Worm (Caenorhabditis elegans) whole organism, late embryonic: ENCODE measurements around the gene best-9.
"Not testable (repeated sequence)": the region's sequence is repeated elsewhere in the genome, so short reads cannot be mapped to it uniquely, and the experiment has no call there.

ENCODE experiments used
- K02D7.2 ChIP-seq: sonication (generic microtip); optimal IDR thresholded peaks from 2 replicates; lab custom pipeline; 2017; ENCODE audit warnings: mild to moderate bottlenecking, missing genetic modification characterization, missing compliant biosample characterization
- K09A11.1 ChIP-seq: sonication (generic microtip); optimal IDR thresholded peaks from 2 replicates; lab custom pipeline; 2017; ENCODE audit warnings: antibody characterized with exemption, mild to moderate bottlenecking, missing genetic modification characterization, missing compliant biosample characterization; ENCODE audit not compliant: insufficient read depth
- ceh-14 ChIP-seq: sonication (generic microtip); optimal IDR thresholded peaks from 2 replicates; lab custom pipeline; 2016; ENCODE audit warnings: missing genotype, missing genetic modification characterization, missing compliant biosample characterization
- ceh-18 ChIP-seq: sonication (generic microtip); optimal IDR thresholded peaks from 2 replicates; lab custom pipeline; 2016; ENCODE audit warnings: missing genetic modification characterization, missing compliant biosample characterization
- ceh-19 ChIP-seq: fragments of 200-800 bp; sonication (Bioruptor generic); optimal IDR thresholded peaks from 2 replicates; lab custom pipeline; 2018; ENCODE audit warnings: mild to moderate bottlenecking, missing genetic modification characterization, missing compliant biosample characterization
- ceh-2 ChIP-seq: sonication (generic microtip); optimal IDR thresholded peaks from 2 replicates; lab custom pipeline; 2016; ENCODE audit warnings: missing genotype, missing genetic modification characterization, missing compliant biosample characterization
- ceh-31 ChIP-seq: sonication (generic microtip); optimal IDR thresholded peaks from 2 replicates; lab custom pipeline; 2016; ENCODE audit warnings: missing genetic modification characterization, missing compliant biosample characterization
- ceh-45 ChIP-seq: fragments of 200-800 bp; sonication (Bioruptor generic); IDR thresholded peaks from 2 replicates; pipeline ENCODE4 v1.3.6; 2022; ENCODE audit warnings: missing genetic modification reagents, missing genetic modification characterization, missing compliant biosample characterization
- ceh-6 ChIP-seq: fragments of 200-800 bp; sonication (Bioruptor generic); optimal IDR thresholded peaks from 2 replicates; lab custom pipeline; 2018; ENCODE audit warnings: mild to moderate bottlenecking, missing genetic modification characterization, missing compliant biosample characterization
- ceh-9 ChIP-seq: sonication (generic microtip); optimal IDR thresholded peaks from 2 replicates; lab custom pipeline; 2016; ENCODE audit warnings: mild to moderate bottlenecking, missing genetic modification characterization, inconsistent platforms, missing compliant biosample characterization
- dmd-4 ChIP-seq: sonication (generic microtip); optimal IDR thresholded peaks from 2 replicates; lab custom pipeline; 2016; ENCODE audit warnings: borderline replicate concordance, missing genetic modification characterization, missing compliant biosample characterization
- elt-2 ChIP-seq: sonication (generic microtip); optimal IDR thresholded peaks from 2 replicates; lab custom pipeline; 2016; ENCODE audit warnings: missing genetic modification reagents, missing genetic modification characterization, missing compliant biosample characterization
- fkh-6 ChIP-seq: sonication (generic microtip); optimal IDR thresholded peaks from 2 replicates; lab custom pipeline; 2016; ENCODE audit warnings: missing genetic modification characterization, missing compliant biosample characterization
- gmeb-2 ChIP-seq: sonication (generic microtip); optimal IDR thresholded peaks from 2 replicates; lab custom pipeline; 2016; ENCODE audit warnings: missing genetic modification characterization, inconsistent platforms, missing compliant biosample characterization
- hlh-6 ChIP-seq: sonication (generic microtip); optimal IDR thresholded peaks from 2 replicates; lab custom pipeline; 2016; ENCODE audit warnings: missing genotype, missing genetic modification characterization, missing compliant biosample characterization
- lim-6 ChIP-seq: sonication (generic microtip); optimal IDR thresholded peaks from 2 replicates; lab custom pipeline; 2016; ENCODE audit warnings: missing genetic modification characterization, missing compliant biosample characterization
- lin-11 ChIP-seq: fragments of 200-800 bp; sonication (Bioruptor generic); optimal IDR thresholded peaks from 2 replicates; lab custom pipeline; 2018; ENCODE audit warnings: mild to moderate bottlenecking, missing genetic modification characterization, missing compliant biosample characterization
- madf-2 ChIP-seq: sonication (generic microtip); optimal IDR thresholded peaks from 2 replicates; lab custom pipeline; 2017; ENCODE audit warnings: missing genetic modification characterization, missing compliant biosample characterization
- mec-3 ChIP-seq: sonication (generic microtip); optimal IDR thresholded peaks from 2 replicates; lab custom pipeline; 2016; ENCODE audit warnings: borderline replicate concordance, missing genetic modification characterization, missing compliant biosample characterization
- nfya-1 ChIP-seq: sonication (generic microtip); optimal IDR thresholded peaks from 2 replicates; lab custom pipeline; 2017; ENCODE audit warnings: missing genetic modification characterization, mild to moderate bottlenecking, missing compliant biosample characterization, antibody characterized with exemption, moderate library complexity
- nhr-11 ChIP-seq: fragments of 150-350 bp; optimal IDR thresholded peaks from 2 replicates; lab custom pipeline; 2014; ENCODE audit warnings: missing biosample characterization, missing genetic modification characterization
- odd-2 ChIP-seq: sonication (generic microtip); optimal IDR thresholded peaks from 2 replicates; lab custom pipeline; 2017; ENCODE audit warnings: antibody characterized with exemption, mild to moderate bottlenecking, missing genetic modification characterization, missing compliant biosample characterization
- pag-3 ChIP-seq: sonication (generic microtip); optimal IDR thresholded peaks from 2 replicates; lab custom pipeline; 2016; ENCODE audit warnings: missing compliant biosample characterization, missing genetic modification characterization, borderline replicate concordance
- pat-9 ChIP-seq: fragments of 200-800 bp; sonication (Bioruptor generic); optimal IDR thresholded peaks from 2 replicates; lab custom pipeline; 2018; ENCODE audit warnings: mild to moderate bottlenecking, missing genetic modification characterization, moderate library complexity, missing compliant biosample characterization
- pax-1 ChIP-seq: fragments of 150-350 bp; optimal IDR thresholded peaks from 2 replicates; lab custom pipeline; 2014; ENCODE audit warnings: missing biosample characterization, missing genetic modification characterization
- rnt-1 ChIP-seq: sonication (generic microtip); optimal IDR thresholded peaks from 2 replicates; lab custom pipeline; 2016; ENCODE audit warnings: missing genetic modification characterization, missing compliant biosample characterization
- sdc-2 ChIP-seq: sonication (generic microtip); optimal IDR thresholded peaks from 2 replicates; lab custom pipeline; 2016; ENCODE audit warnings: missing genotype, missing genetic modification characterization, missing compliant biosample characterization
- sox-2 ChIP-seq: fragments of 200-800 bp; sonication (Bioruptor generic); IDR thresholded peaks from 2 replicates; pipeline ENCODE4 v1.3.6; 2022; ENCODE audit warnings: missing genetic modification reagents, missing genetic modification characterization, missing compliant biosample characterization
- sox-4 ChIP-seq: sonication (generic microtip); optimal IDR thresholded peaks from 2 replicates; lab custom pipeline; 2017; ENCODE audit warnings: mild to moderate bottlenecking, missing genetic modification characterization, inconsistent platforms, missing compliant biosample characterization
- syd-9 ChIP-seq: sonication (generic microtip); optimal IDR thresholded peaks from 2 replicates; lab custom pipeline; 2016; ENCODE audit warnings: mild to moderate bottlenecking, missing genetic modification characterization, moderate library complexity, missing compliant biosample characterization
- tbx-2 ChIP-seq: sonication (generic microtip); optimal IDR thresholded peaks from 2 replicates; lab custom pipeline; 2016; ENCODE audit warnings: missing genetic modification characterization, missing compliant biosample characterization
- unc-3 ChIP-seq, 2 experiments: fragments of 200-800 bp in 1 of 2; sonication (Bioruptor generic) in 1 of 2; sonication (generic microtip) in 1 of 2; conservative IDR thresholded peaks in 1 of 2; optimal IDR thresholded peaks in 1 of 2; 2 replicates each; pipeline versions ENCODE4 v1.3.6 to Lab custom; 2016 to 2022; ENCODE audit warnings: missing compliant biosample characterization in 2 of 2, missing genetic modification characterization in 2 of 2, missing genetic modification reagents in 1 of 2
- unc-86 ChIP-seq: sonication (generic microtip); optimal IDR thresholded peaks from 2 replicates; lab custom pipeline; 2016; ENCODE audit warnings: missing genetic modification characterization, missing compliant biosample characterization
- ztf-16 ChIP-seq: sonication (generic microtip); optimal IDR thresholded peaks from 2 replicates; lab custom pipeline; 2017; ENCODE audit warnings: missing genetic modification characterization, missing compliant biosample characterization

Gene best-9

DNA sequence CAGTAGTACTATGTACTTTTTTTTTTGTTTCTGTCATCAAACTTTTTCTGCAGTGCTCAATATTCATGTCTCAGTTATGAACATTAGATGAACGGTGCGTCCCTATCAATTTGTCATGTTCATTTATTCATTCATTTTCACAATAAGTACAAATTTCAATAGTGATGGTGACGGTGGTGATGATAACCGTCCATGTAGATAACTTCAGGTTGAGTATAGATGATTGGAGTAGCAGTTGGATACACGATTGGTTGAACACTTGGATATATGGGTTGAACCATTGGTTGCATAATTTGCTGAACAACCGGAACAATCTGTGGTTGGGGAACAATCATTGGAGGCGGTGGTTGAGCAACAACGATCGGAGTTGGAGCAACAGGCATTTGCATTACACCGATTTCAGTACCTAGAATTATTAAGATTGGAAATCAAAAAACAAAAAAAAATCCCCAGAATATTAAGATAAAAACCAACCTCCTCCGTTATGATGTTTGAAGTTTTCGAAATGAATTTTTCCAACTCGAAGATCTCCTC is 27.6 kb downstream of the best-9 start:
- TF ChIP-seq K02D7.2 (tag; lab: Kevin White, UChicago) (no peak), mec-3 (no peak), lin-11 (tag; lab: Kevin White, UChicago) (no peak), madf-2 (tag; lab: Kevin White, UChicago) (no peak), pat-9 (tag; lab: Kevin White, UChicago) (no peak), gmeb-2 (tag; lab: Kevin White, UChicago) (no peak), pag-3 (tag; lab: Kevin White, UChicago) (no peak), tbx-2 (tag; lab: Kevin White, UChicago) (no peak), ceh-6 (GFP tag; lab: Kevin White, UChicago) (no peak), unc-86 (no peak), rnt-1 (tag; lab: Kevin White, UChicago) (no peak), elt-2 (no peak), sox-2 (GFP tag; lab: Robert Waterston, UW) (no peak), ceh-45 (GFP tag; lab: Robert Waterston, UW) (no peak), nhr-11 (tag; lab: Kevin White, UChicago) (no peak), ceh-2 (no peak), K09A11.1 (tag; lab: Kevin White, UChicago) (no peak)

ce11 chrIV:6590029-6590428 is 29.5 kb downstream of the best-9 start, which contains the start of the genes lec-11 and irld-7:
lec-11 (minus strand) TSS chrIV:6590154.
irld-7 (plus strand) TSS chrIV:6590360.
- TF ChIP-seq hlh-6 (tag; lab: Kevin White, UChicago) (no peak), unc-3 (GFP tag; conservative IDR thresholded peaks at IDR 0.05; lab: Robert Waterston, UW) (no peak), unc-3 (tag; optimal IDR thresholded peaks at IDR 0.05; lab: Kevin White, UChicago) (no peak), syd-9 (tag; lab: Kevin White, UChicago) (no peak), ceh-18 (no peak), ztf-16 (no peak), odd-2 (tag; lab: Kevin White, UChicago) (no peak), mec-3 (no peak), nhr-11 (tag; lab: Kevin White, UChicago) (no peak), fkh-6 (tag; lab: Kevin White, UChicago) (no peak), K09A11.1 (tag; lab: Kevin White, UChicago) (no peak), ceh-31 (tag; lab: Kevin White, UChicago) (no peak), tbx-2 (tag; lab: Kevin White, UChicago) (no peak), ceh-9 (tag; lab: Kevin White, UChicago) (no peak), dmd-4 (no peak), nfya-1 (tag; lab: Kevin White, UChicago) (no peak), pax-1 (tag; lab: Kevin White, UChicago) (no peak)

DNA sequence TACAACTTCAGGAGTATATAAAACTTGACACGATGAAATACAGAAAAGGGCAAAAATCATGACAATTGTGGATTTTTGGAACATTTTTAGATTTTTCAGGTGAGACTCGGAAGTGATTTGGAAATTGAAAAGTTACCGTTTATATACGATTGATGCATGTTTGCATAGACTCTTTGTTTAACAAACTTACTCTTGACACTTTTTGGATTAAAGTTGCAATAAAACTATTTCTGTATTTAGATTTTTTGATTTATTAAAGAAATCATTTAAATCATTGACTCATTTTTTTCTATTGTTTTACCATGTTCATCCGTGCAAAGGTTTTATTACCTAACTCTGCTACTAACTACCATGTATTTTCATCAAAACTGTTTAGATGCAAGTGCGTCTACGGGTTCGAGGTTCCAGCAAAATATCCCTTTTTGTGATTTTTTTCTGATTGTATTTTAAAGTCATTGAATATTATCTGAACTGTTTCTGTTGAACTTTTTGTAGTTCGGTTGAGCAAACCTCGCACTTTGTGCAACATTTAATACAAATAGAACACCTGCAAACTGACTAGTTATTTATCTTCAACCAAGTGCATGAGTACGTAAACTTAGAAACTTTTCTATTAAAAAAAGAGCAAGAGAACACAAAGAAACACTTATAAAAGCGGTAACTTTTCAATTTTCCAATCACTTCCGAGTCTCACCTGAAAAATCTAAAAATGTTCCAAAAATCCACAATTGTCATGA is 30.6 kb downstream of the best-9 start, which contains the start of the genes nspb-1 and nspb-2:
nspb-1 (minus strand) TSS at position 101 of the 737 bp plus-strand sequence.
nspb-2 (plus strand) TSS at position 687 of the 737 bp plus-strand sequence.
- TF ChIP-seq ceh-14 (tag; lab: Kevin White, UChicago); ceh-19 (GFP tag; lab: Kevin White, UChicago); lim-6 (tag; lab: Kevin White, UChicago): not testable (repeated sequence)

- TF ChIP-seq hlh-6, sdc-2, sox-4 (tag; lab: Kevin White, UChicago): not testable (repeated sequence)
- TF ChIP-seq, all 69 proteins: peak for 0; not testable (repeated sequence) for 69
Observed at ce11 chrIV:6594871-6595270, 34.3 kb downstream of the best-9 start, which contains the start of gene nspb-3. nspb-3 (minus strand) TSS chrIV:6594971.
